Worm (Caenorhabditis elegans) whole organism, midembryonic: ENCODE measurements around the gene ifd-2.

Experiments used
- T22C8.4 ChIP-seq: fragments of 200-800 bp; sonication (Bioruptor generic); IDR thresholded peaks from 2 replicates; pipeline ENCODE4 v1.3.6; 2022; ENCODE audit warnings: missing genetic modification characterization, missing compliant biosample characterization
- klf-2 ChIP-seq: fragments of 200-800 bp; sonication (Bioruptor generic); conservative IDR thresholded peaks from 2 replicates; pipeline ENCODE4 v1.3.6; 2022; ENCODE audit warnings: missing genetic modification reagents, missing genetic modification characterization, missing compliant biosample characterization
- tab-1 ChIP-seq: fragments of 200-800 bp; sonication (Bioruptor generic); IDR thresholded peaks from 2 replicates; pipeline ENCODE4 v1.3.6; 2022; ENCODE audit warnings: missing genetic modification characterization, missing compliant biosample characterization
- ztf-23 ChIP-seq: fragments of 200-800 bp; sonication (Bioruptor generic); IDR thresholded peaks from 2 replicates; pipeline ENCODE4 v1.3.6; 2022; ENCODE audit warnings: missing genetic modification reagents, missing genetic modification characterization, missing compliant biosample characterization

DNA sequence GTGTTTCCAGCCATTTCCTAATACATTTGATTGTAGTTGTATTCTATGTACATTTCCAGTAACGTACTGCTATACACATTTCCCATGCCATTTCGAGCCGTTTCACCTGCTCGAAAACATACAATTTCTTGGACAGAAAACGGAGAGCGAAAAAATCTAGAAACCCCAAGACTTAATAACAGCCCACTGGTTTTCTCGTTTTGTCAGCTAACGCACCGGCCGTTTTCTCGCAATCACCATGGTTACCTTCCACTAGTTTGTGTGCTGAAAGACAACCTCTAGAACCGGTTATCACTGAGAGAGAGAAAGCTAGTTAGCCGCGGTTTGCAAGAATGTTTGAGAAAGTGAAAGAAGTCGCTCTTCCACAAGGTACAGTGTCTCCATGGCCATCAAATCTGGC is 14.5 kb upstream of the ifd-2 start:
- TF ChIP-seq klf-2 (no peak), T22C8.4 (GFP tag; lab: Robert Waterston, UW) (no peak), tab-1 (no peak), ztf-23 (GFP tag; lab: Robert Waterston, UW) (no peak)
